Worm (Caenorhabditis elegans) whole organism, L4 larva: ENCODE measurements around the gene srh-229.

Source experiments
- F10B5.3 ChIP-seq: sonication (generic microtip); optimal IDR thresholded peaks from 2 replicates; lab custom pipeline; 2016; ENCODE audit warnings: mild to moderate bottlenecking, missing genetic modification characterization, missing compliant biosample characterization
- F44E2.7 ChIP-seq: fragments of 200-800 bp; sonication (Bioruptor generic); IDR thresholded peaks from 2 replicates; pipeline ENCODE4 v2.1.2; 2022; ENCODE audit warnings: missing genetic modification characterization, missing compliant biosample characterization
- T20F7.1 ChIP-seq: fragments of 200-800 bp; sonication (Bioruptor generic); optimal IDR thresholded peaks from 2 replicates; lab custom pipeline; 2018; ENCODE audit warnings: mild to moderate bottlenecking, missing genetic modification characterization, missing compliant biosample characterization
- T26A8.4 ChIP-seq: fragments of 200-800 bp; sonication (Bioruptor generic); IDR thresholded peaks from 2 replicates; pipeline ENCODE4 v1.3.6; 2022; ENCODE audit warnings: missing genetic modification characterization, missing compliant biosample characterization
- Y48G9A.11 ChIP-seq: fragments of 200-800 bp; sonication (Bioruptor generic); IDR thresholded peaks from 2 replicates; pipeline ENCODE4 v1.3.6; 2022; ENCODE audit warnings: missing genetic modification reagents, missing genetic modification characterization, missing compliant biosample characterization
- ZK546.5 ChIP-seq, 2 experiments: sonication (generic microtip); optimal IDR thresholded peaks; 2 replicates each; lab custom pipeline; 2017; ENCODE audit warnings: missing biosample characterization in 2 of 2, missing genetic modification characterization in 2 of 2
- ceh-82 ChIP-seq: sonication (generic microtip); optimal IDR thresholded peaks from 2 replicates; lab custom pipeline; 2017; ENCODE audit warnings: missing biosample characterization, missing genetic modification characterization
- ces-1 ChIP-seq: fragments of 150-350 bp; sonication (generic microtip); optimal IDR thresholded peaks from 4 replicates; lab custom pipeline; 2014; ENCODE audit warnings: missing biosample characterization, missing genetic modification reagents, missing genetic modification characterization
- ctbp-1 ChIP-seq: fragments of 200-800 bp; sonication (Bioruptor generic); IDR thresholded peaks from 2 replicates; pipeline ENCODE4 v1.3.6; 2022; ENCODE audit warnings: missing genetic modification reagents, missing genetic modification characterization, missing compliant biosample characterization
- daf-16 ChIP-seq, 3 experiments: sonication (generic microtip); optimal IDR thresholded peaks; 2 replicates each; lab custom pipeline; 2016 to 2017; ENCODE audit warnings: missing genetic modification characterization in 3 of 3, missing genetic modification reagents in 3 of 3, mild to moderate bottlenecking in 2 of 3, missing compliant biosample characterization in 2 of 3, missing biosample characterization in 1 of 3, moderate library complexity in 1 of 3
- daf-19 ChIP-seq: fragments of 200-800 bp; sonication (Bioruptor generic); conservative IDR thresholded peaks from 2 replicates; pipeline ENCODE4 v1.3.6; 2022; ENCODE audit warnings: missing genetic modification characterization, missing compliant biosample characterization
- dpl-1 ChIP-seq: fragments of 150-350 bp; optimal IDR thresholded peaks from 2 replicates; lab custom pipeline; 2014; ENCODE audit warnings: missing biosample characterization, missing genetic modification reagents, missing genetic modification characterization
- duxl-1 ChIP-seq: sonication (generic microtip); optimal IDR thresholded peaks from 2 replicates; lab custom pipeline; 2016; ENCODE audit warnings: mild to moderate bottlenecking, missing genetic modification characterization, moderate library complexity, missing compliant biosample characterization; ENCODE audit not compliant: poor library complexity
- egl-27 ChIP-seq: sonication (generic microtip); optimal IDR thresholded peaks from 3 replicates; lab custom pipeline; 2017; ENCODE audit warnings: missing biosample characterization, missing genetic modification reagents, missing genetic modification characterization
- fos-1 ChIP-seq: fragments of 150-350 bp; optimal IDR thresholded peaks from 2 replicates; lab custom pipeline; 2014; ENCODE audit warnings: missing biosample characterization, missing genetic modification characterization
- hmg-1.1 ChIP-seq: fragments of 200-800 bp; sonication (Bioruptor generic); IDR thresholded peaks from 2 replicates; pipeline ENCODE4 v1.3.6; 2022; ENCODE audit warnings: missing genetic modification reagents, missing genetic modification characterization, missing compliant biosample characterization
- lin-1 ChIP-seq: fragments of 200-800 bp; sonication (Bioruptor generic); IDR thresholded peaks from 2 replicates; pipeline ENCODE4 v1.3.6; 2022; ENCODE audit warnings: missing genetic modification reagents, missing genetic modification characterization, missing compliant biosample characterization
- lin-38 ChIP-seq: fragments of 200-800 bp; sonication (Bioruptor generic); IDR thresholded peaks from 2 replicates; pipeline ENCODE4 v1.3.6; 2022; ENCODE audit warnings: missing genetic modification reagents, missing genetic modification characterization, missing compliant biosample characterization
- lsy-2 ChIP-seq, 2 experiments: fragments of 150-350 bp in 1 of 2; sonication (generic microtip) in 1 of 2; optimal IDR thresholded peaks; 2 replicates each; lab custom pipeline; 2014 to 2017; ENCODE audit warnings: missing biosample characterization in 2 of 2, missing genetic modification characterization in 2 of 2
- madf-5 ChIP-seq, 2 experiments: fragments of 200-800 bp; sonication (Bioruptor generic); IDR thresholded peaks; 2 replicates each; pipeline ENCODE4 v1.3.6; 2022; ENCODE audit warnings: missing compliant biosample characterization in 2 of 2, missing genetic modification characterization in 2 of 2
- mdl-1 ChIP-seq, 2 experiments: fragments of 150-350 bp in 1 of 2; sonication (generic microtip) in 1 of 2; optimal IDR thresholded peaks; 2 replicates each; lab custom pipeline; 2014 to 2017; ENCODE audit warnings: missing biosample characterization in 2 of 2, missing genetic modification characterization in 2 of 2
- mxl-2 ChIP-seq: fragments of 200-800 bp; sonication (Bioruptor generic); conservative IDR thresholded peaks from 2 replicates; pipeline ENCODE4 v1.3.6; 2022; ENCODE audit warnings: missing genetic modification reagents, missing genetic modification characterization, missing compliant biosample characterization
- nhr-111 ChIP-seq: fragments of 200-800 bp; sonication (Bioruptor generic); optimal IDR thresholded peaks from 2 replicates; lab custom pipeline; 2018; ENCODE audit warnings: mild to moderate bottlenecking, missing genetic modification characterization, missing compliant biosample characterization
- nhr-48 ChIP-seq: sonication (generic microtip); optimal IDR thresholded peaks from 2 replicates; lab custom pipeline; 2016; ENCODE audit warnings: mild to moderate bottlenecking, missing genetic modification characterization, missing compliant biosample characterization
- nhr-6 ChIP-seq: fragments of 150-350 bp; optimal IDR thresholded peaks from 2 replicates; lab custom pipeline; 2014; ENCODE audit warnings: missing biosample characterization, missing genetic modification characterization
- nhr-77 ChIP-seq: fragments of 150-350 bp; optimal IDR thresholded peaks from 2 replicates; lab custom pipeline; 2014; ENCODE audit warnings: missing biosample characterization, missing genetic modification characterization
- saeg-2 ChIP-seq: fragments of 200-800 bp; sonication (Bioruptor generic); IDR thresholded peaks from 2 replicates; pipeline ENCODE4 v1.3.6; 2022; ENCODE audit warnings: missing genetic modification reagents, missing genetic modification characterization, missing compliant biosample characterization
- tra-1 ChIP-seq: fragments of 200-800 bp; sonication (Bioruptor generic); IDR thresholded peaks from 2 replicates; pipeline ENCODE4 v1.3.6; 2022; ENCODE audit warnings: missing genetic modification reagents, missing genetic modification characterization, missing compliant biosample characterization
- unc-39 ChIP-seq: sonication (generic microtip); optimal IDR thresholded peaks from 2 replicates; lab custom pipeline; 2017; ENCODE audit warnings: missing biosample characterization, missing genetic modification characterization
- zfp-2 ChIP-seq: sonication (generic microtip); optimal IDR thresholded peaks from 2 replicates; lab custom pipeline; 2016; ENCODE audit warnings: mild to moderate bottlenecking, missing genetic modification characterization, missing compliant biosample characterization
- zfp-3 ChIP-seq: fragments of 200-800 bp; sonication (Bioruptor generic); conservative IDR thresholded peaks from 2 replicates; pipeline ENCODE4 v1.3.6; 2022; ENCODE audit warnings: missing genetic modification reagents, missing genetic modification characterization, missing compliant biosample characterization

Gene srh-229

DNA sequence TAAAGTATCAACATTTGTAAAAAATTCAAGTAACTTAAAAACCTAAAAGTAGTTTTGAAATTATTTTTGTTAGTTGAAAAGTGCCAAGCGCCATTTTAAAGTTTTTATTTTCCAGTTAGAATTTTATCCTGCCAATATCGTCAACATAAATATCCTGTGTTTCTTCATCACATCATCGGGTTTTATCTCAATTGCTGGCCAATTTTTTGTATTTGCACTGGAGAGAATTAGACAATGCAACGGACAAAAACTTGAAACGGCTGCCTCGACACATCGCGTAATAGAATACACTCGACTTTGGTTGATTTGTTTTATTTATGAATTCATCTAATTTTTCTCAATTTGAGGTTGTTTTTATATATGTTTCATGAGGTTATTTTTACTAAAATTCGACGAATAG is 49.2 kb downstream of the srh-229 start, which contains the start of gene F25E5.2:
Gene F25E5.2, plus strand, starts transcription at position 301 of the 400 bp plus-strand sequence.
- TF ChIP-seq nhr-111 (GFP tag; lab: Kevin White, UChicago): no peak
- no peak for TF ChIP-seq egl-27 (tag; lab: Kevin White, UChicago)
- no peak for TF ChIP-seq dpl-1 (GFP tag; lab: Kevin White, UChicago)
- TF ChIP-seq duxl-1 (tag; lab: Kevin White, UChicago): no peak
- TF ChIP-seq Y48G9A.11 (GFP tag; lab: Robert Waterston, UW): no peak
- no peak for TF ChIP-seq nhr-48 (tag; lab: Kevin White, UChicago)
- no peak for TF ChIP-seq ctbp-1 (GFP tag; lab: Robert Waterston, UW)
- no peak for TF ChIP-seq tra-1 (GFP tag; lab: Robert Waterston, UW)
- TF ChIP-seq zfp-2 (tag; lab: Kevin White, UChicago): no peak
- TF ChIP-seq ceh-82 (tag; lab: Kevin White, UChicago): no peak
- no peak for TF ChIP-seq lin-38
- TF ChIP-seq ces-1 (GFP tag; lab: Kevin White, UChicago): no peak
- no peak for TF ChIP-seq nhr-6 (tag; lab: Kevin White, UChicago)
- TF ChIP-seq mxl-2 (GFP tag; lab: Robert Waterston, UW): no peak
- no peak for TF ChIP-seq madf-5 (GFP tag; IDR thresholded peaks at IDR 0.05; lab: Robert Waterston, UW)

DNA sequence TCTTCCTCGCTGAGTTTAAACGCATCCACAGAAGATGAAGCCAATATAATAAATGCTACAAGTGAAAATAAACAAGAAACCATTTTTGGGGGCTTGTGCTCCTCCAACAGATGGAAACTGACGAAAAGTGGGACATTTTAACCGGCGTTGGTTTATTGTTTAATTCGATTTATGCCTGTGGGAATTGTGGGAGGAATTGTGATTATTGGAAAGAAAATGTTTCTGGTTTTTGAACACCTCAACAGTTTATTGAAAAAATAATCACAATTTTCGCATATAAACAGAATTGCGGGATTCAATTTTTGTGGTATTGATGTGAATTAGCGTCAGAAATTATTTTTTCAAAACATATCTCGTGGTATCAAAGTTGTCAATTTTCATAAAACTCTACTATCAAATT is 49.9 kb downstream of the srh-229 start, which contains the start of gene try-8:
Gene try-8, minus strand, starts transcription at position 101 of the 400 bp plus-strand sequence.
- TF ChIP-seq ceh-82 (tag; lab: Kevin White, UChicago) (no peak), zfp-3 (GFP tag; lab: Robert Waterston, UW) (no peak), F44E2.7 (no peak), lsy-2 (tag; optimal IDR thresholded peaks at IDR 0.05; lab: Kevin White, UChicago) (no peak), nhr-77 (tag; lab: Kevin White, UChicago) (no peak), hmg-1.1 (GFP tag; lab: Robert Waterston, UW) (no peak), daf-16 (GFP tag; optimal IDR thresholded peaks at IDR 0.05; lab: Kevin White, UChicago) (no peak), daf-16 (tag; optimal IDR thresholded peaks at IDR 0.05; lab: Kevin White, UChicago) (no peak), fos-1 (tag; lab: Kevin White, UChicago) (no peak), dpl-1 (GFP tag; lab: Kevin White, UChicago) (no peak), lin-1 (GFP tag; lab: Robert Waterston, UW) (no peak), daf-19 (no peak), zfp-2 (tag; lab: Kevin White, UChicago) (no peak), ZK546.5 (tag; optimal IDR thresholded peaks at IDR 0.05; lab: Kevin White, UChicago) (no peak), unc-39 (no peak), saeg-2 (GFP tag; lab: Robert Waterston, UW) (no peak), T26A8.4 (GFP tag; lab: Robert Waterston, UW) (no peak), mdl-1 (tag; optimal IDR thresholded peaks at IDR 0.05; lab: Kevin White, UChicago) (no peak), ctbp-1 (GFP tag; lab: Robert Waterston, UW) (no peak), T20F7.1 (GFP tag; lab: Kevin White, UChicago) (no peak), F10B5.3 (tag; lab: Kevin White, UChicago) (no peak)
